Worm (Caenorhabditis elegans) whole organism, L2 larva: ENCODE measurements around the gene srh-154.

Experiments used
- ceh-16 ChIP-seq: fragments of 150-350 bp; optimal IDR thresholded peaks from 2 replicates; lab custom pipeline; 2014; ENCODE audit warnings: missing biosample characterization, missing genetic modification characterization
- egl-27 ChIP-seq: sonication (generic microtip); optimal IDR thresholded peaks from 3 replicates; lab custom pipeline; 2017; ENCODE audit warnings: missing biosample characterization, missing genetic modification reagents, missing genetic modification characterization
- elt-1 ChIP-seq: fragments of 150-350 bp; optimal IDR thresholded peaks from 2 replicates; lab custom pipeline; 2014; ENCODE audit warnings: missing biosample characterization, missing genetic modification characterization
- lin-13 ChIP-seq: fragments of 150-350 bp; optimal IDR thresholded peaks from 2 replicates; lab custom pipeline; 2014; ENCODE audit warnings: missing biosample characterization, missing genetic modification reagents, missing genetic modification characterization
- lin-39 ChIP-seq: fragments of 150-350 bp; optimal IDR thresholded peaks from 2 replicates; lab custom pipeline; 2014; ENCODE audit warnings: missing biosample characterization, missing genetic modification reagents, missing genetic modification characterization
- nhr-11 ChIP-seq: fragments of 150-350 bp; optimal IDR thresholded peaks from 2 replicates; lab custom pipeline; 2014; ENCODE audit warnings: missing biosample characterization, missing genetic modification characterization
- nhr-25 ChIP-seq: fragments of 150-350 bp; sonication (generic microtip); optimal IDR thresholded peaks from 3 replicates; lab custom pipeline; 2014; ENCODE audit warnings: missing biosample characterization, missing genetic modification characterization
- nhr-77 ChIP-seq: fragments of 150-350 bp; optimal IDR thresholded peaks from 2 replicates; lab custom pipeline; 2014; ENCODE audit warnings: missing biosample characterization, missing genetic modification characterization
- skn-1 ChIP-seq: sonication (generic microtip); optimal IDR thresholded peaks from 2 replicates; lab custom pipeline; 2017; ENCODE audit warnings: missing biosample characterization, missing genetic modification characterization
- ztf-11 ChIP-seq: sonication (generic microtip); optimal IDR thresholded peaks from 2 replicates; lab custom pipeline; 2017; ENCODE audit warnings: missing biosample characterization, missing genetic modification characterization

ce11 chrV:17466751-17467150 is 27.2 kb downstream of the srh-154 start, which contains the start of gene srw-72:
- TF ChIP-seq nhr-11 (tag; lab: Kevin White, UChicago) (no peak), nhr-77 (no peak), ceh-16 (tag; lab: Kevin White, UChicago) (no peak), lin-13 (no peak), nhr-25 (tag; lab: Kevin White, UChicago) (no peak), skn-1 (tag; lab: Kevin White, UChicago) (no peak), lin-39 (tag; lab: Kevin White, UChicago) (no peak), ztf-11 (tag; lab: Kevin White, UChicago) (no peak), elt-1 (tag; lab: Kevin White, UChicago) (no peak), egl-27 (tag; lab: Kevin White, UChicago) (no peak)
